Worm (Caenorhabditis elegans) whole organism, late embryonic: ENCODE measurements around the gene chts-1.

Experiments used
- C08G9.2 ChIP-seq: sonication (generic microtip); optimal IDR thresholded peaks from 2 replicates; lab custom pipeline; 2016; ENCODE audit warnings: mild to moderate bottlenecking, missing genetic modification characterization, moderate library complexity, missing compliant biosample characterization
- F13H6.1 ChIP-seq: sonication (generic microtip); optimal IDR thresholded peaks from 2 replicates; lab custom pipeline; 2016; ENCODE audit warnings: missing genetic modification characterization, missing compliant biosample characterization
- ceh-22 ChIP-seq: sonication (generic microtip); optimal IDR thresholded peaks from 2 replicates; lab custom pipeline; 2017; ENCODE audit warnings: missing biosample characterization, missing genetic modification characterization
- ceh-30 ChIP-seq: fragments of 150-350 bp; optimal IDR thresholded peaks from 2 replicates; lab custom pipeline; 2014; ENCODE audit warnings: missing biosample characterization, missing genetic modification characterization
- ceh-45 ChIP-seq: fragments of 200-800 bp; sonication (Bioruptor generic); IDR thresholded peaks from 2 replicates; pipeline ENCODE4 v1.3.6; 2022; ENCODE audit warnings: missing genetic modification reagents, missing genetic modification characterization, missing compliant biosample characterization
- fax-1 ChIP-seq: sonication (generic microtip); optimal IDR thresholded peaks from 2 replicates; lab custom pipeline; 2016; ENCODE audit warnings: missing genotype, missing genetic modification characterization, missing compliant biosample characterization
- fkh-10 ChIP-seq: fragments of 150-350 bp; optimal IDR thresholded peaks from 2 replicates; lab custom pipeline; 2014; ENCODE audit warnings: missing biosample characterization, missing genetic modification reagents, missing genetic modification characterization
- gmeb-2 ChIP-seq: sonication (generic microtip); optimal IDR thresholded peaks from 2 replicates; lab custom pipeline; 2016; ENCODE audit warnings: missing genetic modification characterization, inconsistent platforms, missing compliant biosample characterization
- hlh-30 ChIP-seq: sonication (generic microtip); optimal IDR thresholded peaks from 2 replicates; lab custom pipeline; 2017; ENCODE audit warnings: antibody characterized with exemption, missing genetic modification characterization, missing compliant biosample characterization; ENCODE audit not compliant: insufficient read depth
- pha-4 ChIP-seq: fragments of 150-350 bp; optimal IDR thresholded peaks from 2 replicates; lab custom pipeline; 2018; ENCODE audit warnings: missing biosample characterization, missing genetic modification reagents, missing genetic modification characterization
- pqm-1 ChIP-seq: sonication (generic microtip); optimal IDR thresholded peaks from 2 replicates; lab custom pipeline; 2016; ENCODE audit warnings: missing genetic modification characterization, missing compliant biosample characterization
- pros-1 ChIP-seq: fragments of 150-350 bp; optimal IDR thresholded peaks from 2 replicates; lab custom pipeline; 2014; ENCODE audit warnings: missing biosample characterization, missing genetic modification reagents, missing genetic modification characterization
- sdc-2 ChIP-seq: sonication (generic microtip); optimal IDR thresholded peaks from 2 replicates; lab custom pipeline; 2016; ENCODE audit warnings: missing genotype, missing genetic modification characterization, missing compliant biosample characterization
- ttx-3 ChIP-seq: sonication (generic microtip); optimal IDR thresholded peaks from 2 replicates; lab custom pipeline; 2016; ENCODE audit warnings: missing genetic modification reagents, missing genetic modification characterization, missing compliant biosample characterization

ce11 chrX:7523799-7524198 is 4.3 kb upstream of the chts-1 start:
- TF ChIP-seq hlh-30 (tag; lab: Kevin White, UChicago) (no peak), F13H6.1 (no peak), pqm-1 (no peak), fkh-10 (GFP tag; lab: Kevin White, UChicago) (no peak), ceh-22 (tag; lab: Kevin White, UChicago) (no peak), C08G9.2 (no peak), pros-1 (tag; lab: Kevin White, UChicago) (no peak), fax-1 (tag; lab: Kevin White, UChicago) (no peak), pha-4 (tag; lab: Kevin White, UChicago) (no peak), gmeb-2 (no peak), ceh-30 (tag; lab: Kevin White, UChicago) (no peak), ceh-45 (no peak), ttx-3 (tag; lab: Kevin White, UChicago) (no peak), sdc-2 (tag; lab: Kevin White, UChicago) (no peak)
